Comparison of ENCODE assay signal across 1 fruit fly cellular context in genomic region chr2L:3507209-3508164, dm6.
TF ChIP-seq lines count a peak whose summit lies in the region.

Gene tim (minus strand): TSS chr2L:3508119.

TF ChIP-seq in whole organism, embryonic, 481 proteins besides CTCF, POLR2A, EP300 and RAD21 (continued from another document):
- no peak for TF ChIP-seq CG7963 (GFP tag; IDR thresholded peaks at IDR 0.05; lab: Robert Waterston, UW; ENCODE audit: partially characterized antibody)
- no peak; the same call in 2 of the 3 replicates for TF ChIP-seq tgo (GFP tag; IDR thresholded peaks at IDR 0.05; lab: Robert Waterston, UW)
- TF ChIP-seq CG18764 (GFP tag; optimal IDR thresholded peaks at IDR 0.05; lab: Kevin White, UChicago): no peak
- no peak for TF ChIP-seq CG2678 (tag; optimal IDR thresholded peaks at IDR 0.05; lab: Kevin White, UChicago)
- no peak for TF ChIP-seq Hr78 (GFP tag; optimal IDR thresholded peaks at IDR 0.05; lab: Kevin White, UChicago)
- TF ChIP-seq CG10267 (tag; optimal IDR thresholded peaks at IDR 0.05; lab: Kevin White, UChicago): peak; percentile 36
- TF ChIP-seq Dip2 (GFP tag; IDR thresholded peaks at IDR 0.05; lab: Robert Waterston, UW): no peak
- no peak for TF ChIP-seq Dll (GFP tag; IDR thresholded peaks at IDR 0.05; lab: Robert Waterston, UW; ENCODE audit: partially characterized antibody)
- no peak for TF ChIP-seq sisA (GFP tag; IDR thresholded peaks at IDR 0.05; lab: Robert Waterston, UW)
- no peak for TF ChIP-seq jing (GFP tag; optimal IDR thresholded peaks at IDR 0.05; lab: Kevin White, UChicago)
- TF ChIP-seq CG9609 (GFP tag; optimal IDR thresholded peaks at IDR 0.05; lab: Kevin White, UChicago): no peak
- no peak for TF ChIP-seq crc (GFP tag; optimal IDR thresholded peaks at IDR 0.05; lab: Kevin White, UChicago)
- no peak for TF ChIP-seq otp (GFP tag; IDR thresholded peaks at IDR 0.05; lab: Robert Waterston, UW)
- TF ChIP-seq fd96Cb (tag; optimal IDR thresholded peaks at IDR 0.05; lab: Kevin White, UChicago): peak; percentile 47
- no peak for TF ChIP-seq peb (GFP tag; IDR thresholded peaks at IDR 0.05; lab: Robert Waterston, UW)
- TF ChIP-seq CG11093 (GFP tag; IDR thresholded peaks at IDR 0.05; lab: Robert Waterston, UW): no peak
- no peak for TF ChIP-seq mirr (GFP tag; optimal IDR thresholded peaks at IDR 0.05; lab: Kevin White, UChicago)
- TF ChIP-seq kay (GFP tag; optimal IDR thresholded peaks at IDR 0.05; lab: Kevin White, UChicago): no peak
- no peak for TF ChIP-seq Elba2 (GFP tag; optimal IDR thresholded peaks at IDR 0.05; lab: Kevin White, UChicago)
- TF ChIP-seq E2f2 (GFP tag; IDR thresholded peaks at IDR 0.05; lab: Robert Waterston, UW): no peak
- no peak for TF ChIP-seq CG12236 (GFP tag; optimal IDR thresholded peaks at IDR 0.05; lab: Kevin White, UChicago)
- peak; percentile 41 for TF ChIP-seq CG18619 (GFP tag; optimal IDR thresholded peaks at IDR 0.05; lab: Kevin White, UChicago)
- TF ChIP-seq psq (GFP tag; optimal IDR thresholded peaks at IDR 0.05; lab: Kevin White, UChicago): no peak
- TF ChIP-seq CG4617 (GFP tag; optimal IDR thresholded peaks at IDR 0.05; lab: Kevin White, UChicago; ENCODE audit: borderline replicate concordance): no peak
- no peak for TF ChIP-seq CG18599 (GFP tag; optimal IDR thresholded peaks at IDR 0.05; lab: Kevin White, UChicago)
- no peak for TF ChIP-seq Aef1 (GFP tag; IDR thresholded peaks at IDR 0.05; lab: Robert Waterston, UW)
- no peak for TF ChIP-seq Dfd (GFP tag; optimal IDR thresholded peaks at IDR 0.05; lab: Kevin White, UChicago)
- no peak for TF ChIP-seq Antp (GFP tag; optimal IDR thresholded peaks at IDR 0.05; lab: Kevin White, UChicago)
- TF ChIP-seq Trl (optimal IDR thresholded peaks at IDR 0.05; lab: Kevin White, UChicago): no peak
- no peak for TF ChIP-seq Trl (GFP tag; optimal IDR thresholded peaks at IDR 0.05; lab: Kevin White, UChicago)
- TF ChIP-seq Jarid2 (GFP tag; optimal IDR thresholded peaks at IDR 0.05; lab: Kevin White, UChicago): no peak
- TF ChIP-seq Dref (GFP tag; IDR thresholded peaks at IDR 0.05; lab: Robert Waterston, UW): peak; percentile 34
- no peak for TF ChIP-seq NC2β (GFP tag; optimal IDR thresholded peaks at IDR 0.05; lab: Kevin White, UChicago)
- TF ChIP-seq hth (optimal IDR thresholded peaks at IDR 0.05; lab: Kevin White, UChicago): no peak
- no peak for TF ChIP-seq CG6654 (GFP tag; optimal IDR thresholded peaks at IDR 0.05; lab: Kevin White, UChicago)
- no peak for TF ChIP-seq Dek (tag; optimal IDR thresholded peaks at IDR 0.05; lab: Kevin White, UChicago)
- TF ChIP-seq CG32767 (GFP tag; IDR thresholded peaks at IDR 0.05; lab: Robert Waterston, UW): no peak
- no peak for TF ChIP-seq twi (tag; optimal IDR thresholded peaks at IDR 0.05; lab: Kevin White, UChicago)
- TF ChIP-seq klu (GFP tag; IDR thresholded peaks at IDR 0.05; lab: Robert Waterston, UW): no peak
- no peak for TF ChIP-seq CG15073 (GFP tag; optimal IDR thresholded peaks at IDR 0.05; lab: Kevin White, UChicago)
- TF ChIP-seq dpn (GFP tag; optimal IDR thresholded peaks at IDR 0.05; lab: Kevin White, UChicago): peak in 1 of 2 experiments; percentile 31
- TF ChIP-seq Atf6 (GFP tag; IDR thresholded peaks at IDR 0.05; lab: Robert Waterston, UW): no peak
- no peak for TF ChIP-seq pan (optimal IDR thresholded peaks at IDR 0.05; lab: Kevin White, UChicago)
- TF ChIP-seq pan (GFP tag; optimal IDR thresholded peaks at IDR 0.05 in 1 of 2, IDR thresholded peaks at IDR 0.05 in 1 of 2): no peak
- no peak for TF ChIP-seq nom (GFP tag; optimal IDR thresholded peaks at IDR 0.05; lab: Kevin White, UChicago)
- no peak for TF ChIP-seq inv (GFP tag; IDR thresholded peaks at IDR 0.05; lab: Robert Waterston, UW; ENCODE audit: partially characterized antibody)
- TF ChIP-seq z (GFP tag; IDR thresholded peaks at IDR 0.05; lab: Robert Waterston, UW): peak; percentile 18; the same call in 1 of the 3 replicates
- no peak for TF ChIP-seq C15 (GFP tag; IDR thresholded peaks at IDR 0.05; lab: Robert Waterston, UW)
- no peak for TF ChIP-seq sd (tag; optimal IDR thresholded peaks at IDR 0.05; lab: Kevin White, UChicago)
- TF ChIP-seq CG4820 (GFP tag; optimal IDR thresholded peaks at IDR 0.05; lab: Kevin White, UChicago): no peak
- no peak for TF ChIP-seq fd64A (GFP tag; optimal IDR thresholded peaks at IDR 0.05; lab: Kevin White, UChicago)
- no peak for TF ChIP-seq mam (GFP tag; optimal IDR thresholded peaks at IDR 0.05; lab: Kevin White, UChicago)
- no peak for TF ChIP-seq Hr39 (optimal IDR thresholded peaks at IDR 0.05; lab: Kevin White, UChicago)
- no peak for TF ChIP-seq Camta (GFP tag; optimal IDR thresholded peaks at IDR 0.05; lab: Kevin White, UChicago)
- TF ChIP-seq Mes4 (GFP tag; optimal IDR thresholded peaks at IDR 0.05; lab: Kevin White, UChicago): no peak
- no peak for TF ChIP-seq Lpt (GFP tag; optimal IDR thresholded peaks at IDR 0.05; lab: Kevin White, UChicago)
- TF ChIP-seq CG34224 (GFP tag; IDR thresholded peaks at IDR 0.05; lab: Robert Waterston, UW; ENCODE audit: partially characterized antibody): no peak
- TF ChIP-seq emc (GFP tag; optimal IDR thresholded peaks at IDR 0.05; lab: Kevin White, UChicago): no peak
- no peak for TF ChIP-seq amos (GFP tag; IDR thresholded peaks at IDR 0.05; lab: Robert Waterston, UW; ENCODE audit: partially characterized antibody)
- no peak for TF ChIP-seq nerfin-1 (tag; optimal IDR thresholded peaks at IDR 0.05; lab: Kevin White, UChicago)
- TF ChIP-seq gsb (GFP tag; IDR thresholded peaks at IDR 0.05; lab: Robert Waterston, UW): no peak
- no peak for TF ChIP-seq disco-r (GFP tag; optimal IDR thresholded peaks at IDR 0.05; lab: Kevin White, UChicago)
- TF ChIP-seq row (GFP tag; IDR thresholded peaks at IDR 0.05; lab: Robert Waterston, UW): peak; percentile 36; the same call in 2 of the 3 replicates
- 0 out of 3 replicates have a peak, but pooled peaks have one; percentile 36 for TF ChIP-seq dysf (GFP tag; IDR thresholded peaks at IDR 0.05; lab: Robert Waterston, UW)
- TF ChIP-seq h (optimal IDR thresholded peaks at IDR 0.05; lab: Kevin White, UChicago): no peak
- no peak for TF ChIP-seq Chrac-16 (GFP tag; optimal IDR thresholded peaks at IDR 0.05; lab: Kevin White, UChicago)
- TF ChIP-seq CG10543 (GFP tag; optimal IDR thresholded peaks at IDR 0.05; lab: Kevin White, UChicago): no peak
- TF ChIP-seq gem (tag; optimal IDR thresholded peaks at IDR 0.05; lab: Kevin White, UChicago): no peak
- TF ChIP-seq Stat92E (GFP tag; optimal IDR thresholded peaks at IDR 0.05; lab: Kevin White, UChicago): no peak
- TF ChIP-seq knrl (GFP tag; IDR thresholded peaks at IDR 0.05; lab: Robert Waterston, UW; ENCODE audit: partially characterized antibody): no peak
- TF ChIP-seq Oaz (GFP tag; IDR thresholded peaks at IDR 0.05; lab: Robert Waterston, UW): no peak
- TF ChIP-seq zen2 (GFP tag; IDR thresholded peaks at IDR 0.05; lab: Robert Waterston, UW; ENCODE audit: partially characterized antibody): 0 out of 3 replicates have a peak, but pooled peaks have one; percentile 8
- TF ChIP-seq ash1 (GFP tag; optimal IDR thresholded peaks at IDR 0.05; lab: Kevin White, UChicago): no peak
- TF ChIP-seq abd-A (tag; optimal IDR thresholded peaks at IDR 0.05; lab: Kevin White, UChicago): no peak
- TF ChIP-seq CG8089 (GFP tag; optimal IDR thresholded peaks at IDR 0.05; lab: Kevin White, UChicago): no peak
- no peak for TF ChIP-seq ttk (GFP tag; IDR thresholded peaks at IDR 0.05; lab: Robert Waterston, UW)
- no peak for TF ChIP-seq Ada2b (GFP tag; IDR thresholded peaks at IDR 0.05; lab: Robert Waterston, UW)
- TF ChIP-seq ken (GFP tag; IDR thresholded peaks at IDR 0.05; lab: Robert Waterston, UW): no peak
- no peak for TF ChIP-seq insv (GFP tag; optimal IDR thresholded peaks at IDR 0.05; lab: Kevin White, UChicago)
- no peak for TF ChIP-seq CG3847 (GFP tag; IDR thresholded peaks at IDR 0.05; lab: Robert Waterston, UW)
- no peak for TF ChIP-seq CG4707 (GFP tag; optimal IDR thresholded peaks at IDR 0.05; lab: Kevin White, UChicago)
- no peak for TF ChIP-seq Side (GFP tag; optimal IDR thresholded peaks at IDR 0.05; lab: Kevin White, UChicago)
- no peak for TF ChIP-seq CG16779 (GFP tag; IDR thresholded peaks at IDR 0.05; lab: Robert Waterston, UW)
- TF ChIP-seq vvl (GFP tag; IDR thresholded peaks at IDR 0.05; lab: Robert Waterston, UW): peak; percentile 46
- peak; percentile 43 for TF ChIP-seq CG9727 (GFP tag; optimal IDR thresholded peaks at IDR 0.05; lab: Kevin White, UChicago)
- TF ChIP-seq CG3995 (GFP tag; optimal IDR thresholded peaks at IDR 0.05; lab: Kevin White, UChicago): no peak
- TF ChIP-seq CG13624 (GFP tag; optimal IDR thresholded peaks at IDR 0.05; lab: Kevin White, UChicago): no peak
- TF ChIP-seq pita (GFP tag; optimal IDR thresholded peaks at IDR 0.05; lab: Kevin White, UChicago): no peak
- peak; percentile 64 for TF ChIP-seq phol (tag; optimal IDR thresholded peaks at IDR 0.05; lab: Kevin White, UChicago)
- TF ChIP-seq ab (GFP tag; optimal IDR thresholded peaks at IDR 0.05; lab: Kevin White, UChicago): no peak
- peak; percentile 73 for TF ChIP-seq CG9437 (GFP tag; optimal IDR thresholded peaks at IDR 0.05; lab: Kevin White, UChicago)
- no peak for TF ChIP-seq CG2129 (GFP tag; IDR thresholded peaks at IDR 0.05; lab: Robert Waterston, UW; ENCODE audit: partially characterized antibody)
- TF ChIP-seq bsh (GFP tag; optimal IDR thresholded peaks at IDR 0.05; lab: Kevin White, UChicago): peak in 1 of 2 experiments; percentile 50
- TF ChIP-seq stwl (tag; optimal IDR thresholded peaks at IDR 0.05; lab: Kevin White, UChicago): no peak
- no peak for TF ChIP-seq unc-4 (GFP tag; IDR thresholded peaks at IDR 0.05; lab: Robert Waterston, UW; ENCODE audit: partially characterized antibody)
- peak; percentile 48 for TF ChIP-seq CG18262 (tag; optimal IDR thresholded peaks at IDR 0.05; lab: Kevin White, UChicago)
- no peak for TF ChIP-seq CG9215 (GFP tag; IDR thresholded peaks at IDR 0.05; lab: Robert Waterston, UW)
- TF ChIP-seq rib (GFP tag; IDR thresholded peaks at IDR 0.05; lab: Robert Waterston, UW): no peak
- peak; percentile 99 for TF ChIP-seq cwo (GFP tag; optimal IDR thresholded peaks at IDR 0.05; lab: Kevin White, UChicago)
- TF ChIP-seq BtbVII (GFP tag; optimal IDR thresholded peaks at IDR 0.05; lab: Kevin White, UChicago): no peak
- TF ChIP-seq CG14860 (GFP tag; IDR thresholded peaks at IDR 0.05; lab: Robert Waterston, UW; ENCODE audit: partially characterized antibody): 0 out of 3 replicates have a peak, but pooled peaks have one; percentile 25
- TF ChIP-seq B-H1 (GFP tag; IDR thresholded peaks at IDR 0.05; lab: Robert Waterston, UW): no peak
- TF ChIP-seq CG15601 (tag; optimal IDR thresholded peaks at IDR 0.05; lab: Kevin White, UChicago): no peak
- TF ChIP-seq CG18011 (GFP tag; optimal IDR thresholded peaks at IDR 0.05; lab: Kevin White, UChicago): no peak
- no peak for TF ChIP-seq CG11247 (GFP tag; IDR thresholded peaks at IDR 0.05; lab: Robert Waterston, UW)
- TF ChIP-seq toy (GFP tag; IDR thresholded peaks at IDR 0.05; lab: Robert Waterston, UW): no peak
- no peak for TF ChIP-seq Sry-β (GFP tag; optimal IDR thresholded peaks at IDR 0.05; lab: Kevin White, UChicago)
- 0 out of 2 replicates have a peak, but pooled peaks have one; percentile 14 for TF ChIP-seq wor (GFP tag; IDR thresholded peaks at IDR 0.05; lab: Robert Waterston, UW)
- TF ChIP-seq CG10274 (GFP tag; optimal IDR thresholded peaks at IDR 0.05; lab: Kevin White, UChicago): no peak
- no peak for TF ChIP-seq Gsc (GFP tag; IDR thresholded peaks at IDR 0.05; lab: Robert Waterston, UW)
- no peak for TF ChIP-seq yki (optimal IDR thresholded peaks at IDR 0.05; lab: Kevin White, UChicago)
- TF ChIP-seq CG14014 (GFP tag; IDR thresholded peaks at IDR 0.05; lab: Robert Waterston, UW): no peak; the same call in 1 of the 2 replicates
- TF ChIP-seq CG12744 (GFP tag; optimal IDR thresholded peaks at IDR 0.05; lab: Kevin White, UChicago): no peak
- TF ChIP-seq ERR (GFP tag; optimal IDR thresholded peaks at IDR 0.05; lab: Kevin White, UChicago): no peak
- TF ChIP-seq CG6854 (GFP tag; optimal IDR thresholded peaks at IDR 0.05; lab: Kevin White, UChicago): no peak
- peak; percentile 40 for TF ChIP-seq CG12659 (GFP tag; optimal IDR thresholded peaks at IDR 0.05; lab: Kevin White, UChicago)
- peak; percentile 17 for TF ChIP-seq lab (GFP tag; optimal IDR thresholded peaks at IDR 0.05; lab: Kevin White, UChicago)
- no peak for TF ChIP-seq Bdp1 (GFP tag; optimal IDR thresholded peaks at IDR 0.05; lab: Kevin White, UChicago)
- no peak for TF ChIP-seq corto (GFP tag; optimal IDR thresholded peaks at IDR 0.05; lab: Kevin White, UChicago)
- no peak for TF ChIP-seq CG9876 (GFP tag; optimal IDR thresholded peaks at IDR 0.05; lab: Kevin White, UChicago)
- TF ChIP-seq hkb (optimal IDR thresholded peaks at IDR 0.05; lab: Kevin White, UChicago): no peak
- TF ChIP-seq hkb (GFP tag; IDR thresholded peaks at IDR 0.05; lab: Robert Waterston, UW): peak; percentile 14; the same call in 1 of the 2 replicates
- TF ChIP-seq CG10979 (tag; optimal IDR thresholded peaks at IDR 0.05; lab: Kevin White, UChicago): peak; percentile 50
- peak in 1 of 3 experiments; percentile 35 for TF ChIP-seq lola (GFP tag; optimal IDR thresholded peaks at IDR 0.05; lab: Kevin White, UChicago)
TF ChIP-seq in whole organism, embryonic: peak in this region for 111.
